Worm (Caenorhabditis elegans): ENCODE measurements around the gene usp-14.

Gene usp-14

ce11 chrII:14488661-14489060, at the start of gene usp-14:
Gene usp-14, minus strand, starts transcription at chrII:14488688.
- peak; percentile 90 for TF ChIP-seq crh-2 (tag; optimal IDR thresholded peaks at IDR 0.05)
- TF ChIP-seq nhr-21 (tag; optimal IDR thresholded peaks at IDR 0.05): peak; percentile 21
- no peak for TF ChIP-seq mbf-1 (tag; optimal IDR thresholded peaks at IDR 0.05)
- no peak for TF ChIP-seq nhr-12 (tag; optimal IDR thresholded peaks at IDR 0.05)
- peak; percentile 14 for TF ChIP-seq lin-11 (tag; optimal IDR thresholded peaks at IDR 0.05)
- TF ChIP-seq nhr-129 (tag; optimal IDR thresholded peaks at IDR 0.05): peak; percentile 43
- peak; percentile 71 for TF ChIP-seq skn-1 (tag; optimal IDR thresholded peaks at IDR 0.05)
- TF ChIP-seq R02D3.7 (tag; optimal IDR thresholded peaks at IDR 0.05): no peak
- TF ChIP-seq nhr-25 (tag; optimal IDR thresholded peaks at IDR 0.05): peak; percentile 57
- TF ChIP-seq mdl-1 (tag; optimal IDR thresholded peaks at IDR 0.05): no peak
- TF ChIP-seq lin-13 (GFP tag; optimal IDR thresholded peaks at IDR 0.05): no peak
- TF ChIP-seq sem-4 (tag; optimal IDR thresholded peaks at IDR 0.05): no peak
- TF ChIP-seq nhr-10 (tag; optimal IDR thresholded peaks at IDR 0.05): no peak
- TF ChIP-seq ZK546.5 (tag; optimal IDR thresholded peaks at IDR 0.05): no peak
- TF ChIP-seq sma-9 (GFP tag; optimal IDR thresholded peaks at IDR 0.05): peak; percentile 19
- TF ChIP-seq sma-9 (tag; optimal IDR thresholded peaks at IDR 0.05): no peak
- TF ChIP-seq nhr-6 (tag; optimal IDR thresholded peaks at IDR 0.05): no peak
- peak; percentile 49 for TF ChIP-seq unc-55 (GFP tag; optimal IDR thresholded peaks at IDR 0.05)
- no peak for TF ChIP-seq nhr-11 (tag; optimal IDR thresholded peaks at IDR 0.05)
- TF ChIP-seq blmp-1 (tag; optimal IDR thresholded peaks at IDR 0.05; ENCODE audit: insufficient read depth): no peak
- TF ChIP-seq elt-1 (tag; optimal IDR thresholded peaks at IDR 0.05): no peak
- peak; percentile 48 to 78 for TF ChIP-seq lsy-2 (tag; optimal IDR thresholded peaks at IDR 0.05)
- TF ChIP-seq gmeb-1 (tag; optimal IDR thresholded peaks at IDR 0.05): peak; percentile 82
- TF ChIP-seq fos-1 (tag; optimal IDR thresholded peaks at IDR 0.05): peak; percentile 23
- peak; percentile 14 for TF ChIP-seq snpc-4 (tag; optimal IDR thresholded peaks at IDR 0.05)
- TF ChIP-seq peb-1 (tag; optimal IDR thresholded peaks at IDR 0.05): no peak
- TF ChIP-seq F13H6.1 (tag; optimal IDR thresholded peaks at IDR 0.05): peak; percentile 42
- TF ChIP-seq nhr-77 (tag; optimal IDR thresholded peaks at IDR 0.05): no peak
- TF ChIP-seq sma-3 (GFP tag; optimal IDR thresholded peaks at IDR 0.05): peak; percentile 26
- no peak for TF ChIP-seq lin-39 (tag; optimal IDR thresholded peaks at IDR 0.05)
- TF ChIP-seq C34F6.9 (tag; optimal IDR thresholded peaks at IDR 0.05): peak; percentile 72
- no peak for TF ChIP-seq ama-1 (optimal IDR thresholded peaks at IDR 0.05)
- TF ChIP-seq ztf-11 (tag; optimal IDR thresholded peaks at IDR 0.05): no peak
- no peak for TF ChIP-seq nhr-23 (tag; optimal IDR thresholded peaks at IDR 0.05)

- TF ChIP-seq nhr-11 (tag; optimal IDR thresholded peaks at IDR 0.05) (no peak), lsy-2 (tag; optimal IDR thresholded peaks at IDR 0.05) (no peak), snpc-4 (tag; optimal IDR thresholded peaks at IDR 0.05) (no peak), ceh-16 (tag; optimal IDR thresholded peaks at IDR 0.05) (no peak), nhr-10 (tag; optimal IDR thresholded peaks at IDR 0.05) (no peak), mab-5 (tag; optimal IDR thresholded peaks at IDR 0.05) (no peak), lin-13 (GFP tag; optimal IDR thresholded peaks at IDR 0.05) (no peak), dmd-4 (tag; optimal IDR thresholded peaks at IDR 0.05) (no peak), ama-1 (optimal IDR thresholded peaks at IDR 0.05) (no peak), mbf-1 (tag; optimal IDR thresholded peaks at IDR 0.05) (no peak), nhr-77 (tag; optimal IDR thresholded peaks at IDR 0.05) (no peak), nhr-25 (tag; optimal IDR thresholded peaks at IDR 0.05) (no peak), nhr-12 (tag; optimal IDR thresholded peaks at IDR 0.05) (no peak)
Measured at ce11 chrII:14537728-14538127, 49.2 kb upstream of the usp-14 start, which contains the start of the genes clec-147 and C04H5.7. Gene clec-147, minus strand, starts transcription at chrII:14537828. Gene C04H5.7, plus strand, starts transcription at chrII:14537946.

ce11 chrII:14534000-14534399, 45.5 kb upstream of the usp-14 start, which contains the start of gene C04H5.1:
Gene C04H5.1, plus strand, starts transcription at chrII:14534300.
- no peak for TF ChIP-seq nhr-77 (tag; optimal IDR thresholded peaks at IDR 0.05)
- no peak for TF ChIP-seq sem-4 (tag; optimal IDR thresholded peaks at IDR 0.05)
- TF ChIP-seq unc-55 (GFP tag; optimal IDR thresholded peaks at IDR 0.05): no peak
- no peak for TF ChIP-seq egl-27 (tag; optimal IDR thresholded peaks at IDR 0.05)
- no peak for TF ChIP-seq mab-5 (tag; optimal IDR thresholded peaks at IDR 0.05)
- no peak for TF ChIP-seq ama-1 (optimal IDR thresholded peaks at IDR 0.05)

- TF ChIP-seq nhr-21 (tag; optimal IDR thresholded peaks at IDR 0.05) (no peak), lin-39 (tag; optimal IDR thresholded peaks at IDR 0.05) (no peak), ztf-4 (tag; optimal IDR thresholded peaks at IDR 0.05) (no peak), mbf-1 (tag; optimal IDR thresholded peaks at IDR 0.05) (no peak), unc-62 (GFP tag; optimal IDR thresholded peaks at IDR 0.05) (no peak), unc-55 (GFP tag; optimal IDR thresholded peaks at IDR 0.05) (peak; percentile 88), nhr-12 (tag; optimal IDR thresholded peaks at IDR 0.05) (no peak), nhr-23 (tag; optimal IDR thresholded peaks at IDR 0.05) (no peak), ama-1 (optimal IDR thresholded peaks at IDR 0.05) (no peak), sem-4 (tag; optimal IDR thresholded peaks at IDR 0.05) (no peak), sma-9 (GFP tag; optimal IDR thresholded peaks at IDR 0.05) (no peak), sma-9 (tag; optimal IDR thresholded peaks at IDR 0.05) (no peak), F13H6.1 (tag; optimal IDR thresholded peaks at IDR 0.05) (peak; percentile 59), ZK546.5 (tag; optimal IDR thresholded peaks at IDR 0.05) (no peak), ceh-16 (tag; optimal IDR thresholded peaks at IDR 0.05) (no peak), snpc-4 (tag; optimal IDR thresholded peaks at IDR 0.05) (peak; percentile 2), ceh-82 (tag; optimal IDR thresholded peaks at IDR 0.05) (no peak), unc-39 (tag; optimal IDR thresholded peaks at IDR 0.05) (no peak), nhr-6 (tag; optimal IDR thresholded peaks at IDR 0.05) (no peak), gmeb-1 (tag; optimal IDR thresholded peaks at IDR 0.05) (peak; percentile 33), nhr-11 (tag; optimal IDR thresholded peaks at IDR 0.05) (no peak), aly-2 (tag; optimal IDR thresholded peaks at IDR 0.05) (no peak), skn-1 (tag; optimal IDR thresholded peaks at IDR 0.05) (no peak), nhr-129 (tag; optimal IDR thresholded peaks at IDR 0.05) (peak; percentile 72), ztf-1 (GFP tag; conservative IDR thresholded peaks at IDR 0.05) (no peak), sma-3 (GFP tag; optimal IDR thresholded peaks at IDR 0.05) (peak; percentile 84)
Measured at ce11 chrII:14528233-14528802, 39.8 kb upstream of the usp-14 start, which contains the start of the genes F57C2.5 and spat-1. Gene F57C2.5, minus strand, starts transcription at chrII:14528239. Gene spat-1, plus strand, starts transcription at chrII:14528752.

Data from whole organism, L2 larva.